Worm (Caenorhabditis elegans) whole organism, L4 larva: Measurements from ENCODE around the gene C35A5.4.
A peak's percentile ranks its signal among the peaks of the same experiment; 100 is the strongest.

ENCODE experiments used
- D1046.2 ChIP-seq: fragments of 200-800 bp; sonication (Bioruptor generic); IDR thresholded peaks from 2 replicates; pipeline ENCODE4 v1.3.6; 2022; ENCODE audit warnings: missing genetic modification characterization, missing compliant biosample characterization
- F10B5.3 ChIP-seq: sonication (generic microtip); optimal IDR thresholded peaks from 2 replicates; lab custom pipeline; 2016; ENCODE audit warnings: mild to moderate bottlenecking, missing genetic modification characterization, missing compliant biosample characterization
- F26F4.8 ChIP-seq: fragments of 200-800 bp; sonication (Bioruptor generic); conservative IDR thresholded peaks from 2 replicates; pipeline ENCODE4 v1.3.6; 2022; ENCODE audit warnings: missing genetic modification characterization, missing compliant biosample characterization
- F37D6.2 ChIP-seq: sonication (generic microtip); optimal IDR thresholded peaks from 2 replicates; lab custom pipeline; 2016; ENCODE audit warnings: mild to moderate bottlenecking, missing genetic modification characterization, missing compliant biosample characterization
- T26A8.4 ChIP-seq: fragments of 200-800 bp; sonication (Bioruptor generic); IDR thresholded peaks from 2 replicates; pipeline ENCODE4 v1.3.6; 2022; ENCODE audit warnings: missing genetic modification characterization, missing compliant biosample characterization
- Y105C5A.15 ChIP-seq: fragments of 200-800 bp; sonication (Bioruptor generic); IDR thresholded peaks from 2 replicates; pipeline ENCODE4 v1.3.6; 2022; ENCODE audit warnings: missing genetic modification characterization, missing compliant biosample characterization
- Y75B8A.6 ChIP-seq: fragments of 200-800 bp; sonication (Bioruptor generic); IDR thresholded peaks from 2 replicates; pipeline ENCODE4 v1.3.6; 2022; ENCODE audit warnings: missing genetic modification reagents, missing genetic modification characterization, missing compliant biosample characterization
- ZK546.5 ChIP-seq, 2 experiments: sonication (generic microtip); optimal IDR thresholded peaks; 2 replicates each; lab custom pipeline; 2017; ENCODE audit warnings: missing biosample characterization in 2 of 2, missing genetic modification characterization in 2 of 2
- aha-1 ChIP-seq: fragments of 150-350 bp; peaks from one replicate; lab custom pipeline; 2014; ENCODE audit warnings: missing biosample characterization, missing genetic modification characterization
- ama-1 ChIP-seq: fragments of 150-350 bp; optimal IDR thresholded peaks from 2 replicates; lab custom pipeline; 2014; ENCODE audit warnings: inconsistent platforms, mixed read lengths
- ceh-28 ChIP-seq: fragments of 150-350 bp; optimal IDR thresholded peaks from 2 replicates; lab custom pipeline; 2014; ENCODE audit warnings: missing biosample characterization, missing genetic modification reagents, missing genetic modification characterization
- ceh-44 ChIP-seq: fragments of 200-800 bp; sonication (Bioruptor generic); IDR thresholded peaks from 2 replicates; pipeline ENCODE4 v1.3.6; 2022; ENCODE audit warnings: missing genetic modification reagents, missing genetic modification characterization, missing compliant biosample characterization
- ceh-82 ChIP-seq: sonication (generic microtip); optimal IDR thresholded peaks from 2 replicates; lab custom pipeline; 2017; ENCODE audit warnings: missing biosample characterization, missing genetic modification characterization
- daf-16 ChIP-seq, 3 experiments: sonication (generic microtip); optimal IDR thresholded peaks; 2 replicates each; lab custom pipeline; 2016 to 2017; ENCODE audit warnings: missing genetic modification characterization in 3 of 3, missing genetic modification reagents in 3 of 3, mild to moderate bottlenecking in 2 of 3, missing compliant biosample characterization in 2 of 3, missing biosample characterization in 1 of 3, moderate library complexity in 1 of 3
- duxl-1 ChIP-seq: sonication (generic microtip); optimal IDR thresholded peaks from 2 replicates; lab custom pipeline; 2016; ENCODE audit warnings: mild to moderate bottlenecking, missing genetic modification characterization, moderate library complexity, missing compliant biosample characterization; ENCODE audit not compliant: poor library complexity
- hif-1 ChIP-seq, 2 experiments: sonication (generic microtip); optimal IDR thresholded peaks; 2 replicates each; lab custom pipeline; 2016 to 2017; ENCODE audit warnings: missing compliant biosample characterization in 2 of 2, missing genetic modification characterization in 2 of 2, missing genetic modification reagents in 2 of 2, missing genotype in 2 of 2, mild to moderate bottlenecking in 1 of 2
- jun-1 ChIP-seq: fragments of 150-350 bp; optimal IDR thresholded peaks from 2 replicates; lab custom pipeline; 2014; ENCODE audit warnings: missing biosample characterization, missing genetic modification reagents, missing genetic modification characterization
- lin-29 ChIP-seq: fragments of 200-800 bp; sonication (Bioruptor generic); IDR thresholded peaks from 2 replicates; pipeline ENCODE4 v1.3.6; 2022; ENCODE audit warnings: missing genetic modification reagents, missing genetic modification characterization, missing compliant biosample characterization
- lsy-2 ChIP-seq, 2 experiments: fragments of 150-350 bp in 1 of 2; sonication (generic microtip) in 1 of 2; optimal IDR thresholded peaks; 2 replicates each; lab custom pipeline; 2014 to 2017; ENCODE audit warnings: missing biosample characterization in 2 of 2, missing genetic modification characterization in 2 of 2
- nhr-10 ChIP-seq: fragments of 150-350 bp; optimal IDR thresholded peaks from 2 replicates; lab custom pipeline; 2014; ENCODE audit warnings: missing biosample characterization, missing genetic modification characterization
- nhr-11 ChIP-seq: fragments of 150-350 bp; optimal IDR thresholded peaks from 2 replicates; lab custom pipeline; 2014; ENCODE audit warnings: missing biosample characterization, missing genetic modification characterization
- nhr-111 ChIP-seq: fragments of 200-800 bp; sonication (Bioruptor generic); optimal IDR thresholded peaks from 2 replicates; lab custom pipeline; 2018; ENCODE audit warnings: mild to moderate bottlenecking, missing genetic modification characterization, missing compliant biosample characterization
- nhr-28 ChIP-seq: fragments of 150-350 bp; optimal IDR thresholded peaks from 2 replicates; lab custom pipeline; 2014; ENCODE audit warnings: missing biosample characterization, missing genetic modification characterization
- nhr-77 ChIP-seq: fragments of 150-350 bp; optimal IDR thresholded peaks from 2 replicates; lab custom pipeline; 2014; ENCODE audit warnings: missing biosample characterization, missing genetic modification characterization
- pha-4 ChIP-seq, 2 experiments: fragments of 150-350 bp in 1 of 2; fragments of 200-800 bp in 1 of 2; sonication (Bioruptor generic) in 1 of 2; IDR thresholded peaks in 1 of 2; optimal IDR thresholded peaks in 1 of 2; 2 replicates each; pipeline versions ENCODE4 v1.3.6 to Lab custom; 2014 to 2022; ENCODE audit warnings: missing genetic modification characterization in 2 of 2, missing genetic modification reagents in 2 of 2, missing biosample characterization in 1 of 2, missing compliant biosample characterization in 1 of 2
- php-3 ChIP-seq: fragments of 200-800 bp; sonication (Bioruptor generic); IDR thresholded peaks from 2 replicates; pipeline ENCODE4 v1.3.6; 2022; ENCODE audit warnings: missing genetic modification reagents, missing genetic modification characterization, missing compliant biosample characterization
- unc-130 ChIP-seq: sonication (generic microtip); optimal IDR thresholded peaks from 2 replicates; lab custom pipeline; 2016; ENCODE audit warnings: missing genetic modification reagents, missing genetic modification characterization, missing compliant biosample characterization
- unc-62 ChIP-seq, 3 experiments: fragments of 150-350 bp in 1 of 3; sonication (generic microtip); optimal IDR thresholded peaks in 2 of 3; peaks in 1 of 3; 1 replicate in 1 of 3; 2 replicates in 2 of 3; lab custom pipeline; 2014 to 2017; ENCODE audit warnings: missing biosample characterization in 3 of 3, missing genetic modification characterization in 3 of 3, missing genetic modification reagents in 3 of 3, missing genotype in 1 of 3
- zfp-3 ChIP-seq: fragments of 200-800 bp; sonication (Bioruptor generic); conservative IDR thresholded peaks from 2 replicates; pipeline ENCODE4 v1.3.6; 2022; ENCODE audit warnings: missing genetic modification reagents, missing genetic modification characterization, missing compliant biosample characterization
- ztf-11 ChIP-seq: fragments of 150-350 bp; optimal IDR thresholded peaks from 2 replicates; lab custom pipeline; 2014; ENCODE audit warnings: missing biosample characterization, missing genetic modification characterization
- ztf-7 ChIP-seq: fragments of 150-350 bp; optimal IDR thresholded peaks from 2 replicates; lab custom pipeline; 2014; ENCODE audit warnings: missing biosample characterization, missing genetic modification characterization

Gene C35A5.4

ce11 chrV:10468190-10468589 is 28.6 kb upstream of the C35A5.4 start, which contains the start of gene egl-9 (continued):
- no peak for TF ChIP-seq lin-29 (GFP tag; lab: Robert Waterston, UW)
- TF ChIP-seq D1046.2 (GFP tag; lab: Robert Waterston, UW): no peak
- TF ChIP-seq nhr-77: peak; percentile 82
- TF ChIP-seq, all 104 proteins: peak for 26

ce11 chrV:10468709-10469108 is 28.1 kb upstream of the C35A5.4 start:
- peak in 1 of 2 experiments; percentile 55 for TF ChIP-seq daf-16 (GFP tag; optimal IDR thresholded peaks at IDR 0.05; lab: Kevin White, UChicago)
- no peak for TF ChIP-seq daf-16 (tag; optimal IDR thresholded peaks at IDR 0.05; lab: Kevin White, UChicago)
- no peak for TF ChIP-seq ceh-44 (GFP tag; lab: Robert Waterston, UW)
- no peak for TF ChIP-seq F10B5.3 (tag; lab: Kevin White, UChicago)
- peak in 1 of 2 experiments; percentile 95 for TF ChIP-seq unc-62 (GFP tag; optimal IDR thresholded peaks at IDR 0.05 in 1 of 2; lab: Kevin White, UChicago)
- TF ChIP-seq unc-62 (tag; optimal IDR thresholded peaks at IDR 0.05; lab: Kevin White, UChicago): no peak

ce11 chrV:10469845-10470244 is 27.0 kb upstream of the C35A5.4 start:
- TF ChIP-seq Y75B8A.6 (GFP tag; lab: Robert Waterston, UW): no peak
- TF ChIP-seq aha-1 (tag; lab: Kevin White, UChicago): peak; percentile 92

- TF ChIP-seq Y75B8A.6 (GFP tag; lab: Robert Waterston, UW) (0 out of 2 replicates have a peak, but pooled peaks have one; percentile 6), hif-1 (tag; optimal IDR thresholded peaks at IDR 0.05; lab: Kevin White, UChicago) (peak in 1 of 2 experiments; percentile 23), F26F4.8 (0 out of 2 replicates have a peak, but pooled peaks have one; percentile 31), jun-1 (tag; lab: Kevin White, UChicago) (no peak), ama-1 (peak; percentile 46), F37D6.2 (tag; lab: Kevin White, UChicago) (no peak), zfp-3 (GFP tag; lab: Robert Waterston, UW) (0 out of 2 replicates have a peak, but pooled peaks have one; percentile 25), nhr-111 (GFP tag; lab: Kevin White, UChicago) (no peak), ceh-82 (no peak), aha-1 (tag; lab: Kevin White, UChicago) (peak; percentile 97)
Observed at ce11 chrV:10471007-10471406, 25.8 kb upstream of the C35A5.4 start.

- no peak for TF ChIP-seq unc-130 (GFP tag; lab: Kevin White, UChicago)
- peak; percentile 49 to 81 for TF ChIP-seq hif-1 (tag; optimal IDR thresholded peaks at IDR 0.05; lab: Kevin White, UChicago)
- peak in 1 of 2 experiments; percentile 31 for TF ChIP-seq unc-62 (GFP tag; optimal IDR thresholded peaks at IDR 0.05 in 1 of 2; lab: Kevin White, UChicago)
- no peak for TF ChIP-seq unc-62 (tag; optimal IDR thresholded peaks at IDR 0.05; lab: Kevin White, UChicago)
- no peak for TF ChIP-seq ztf-11 (tag; lab: Kevin White, UChicago)
- TF ChIP-seq ZK546.5 (tag; optimal IDR thresholded peaks at IDR 0.05; lab: Kevin White, UChicago): no peak
- no peak for TF ChIP-seq Y105C5A.15 (GFP tag; lab: Robert Waterston, UW)
- peak; percentile 0 for TF ChIP-seq nhr-28
- TF ChIP-seq aha-1 (tag; lab: Kevin White, UChicago): peak; percentile 95
- no peak for TF ChIP-seq lsy-2 (tag; optimal IDR thresholded peaks at IDR 0.05; lab: Kevin White, UChicago)
- no peak for TF ChIP-seq nhr-10 (tag; lab: Kevin White, UChicago)
- no peak for TF ChIP-seq ztf-7 (tag; lab: Kevin White, UChicago)
- TF ChIP-seq php-3 (GFP tag; lab: Robert Waterston, UW): no peak
- no peak for TF ChIP-seq nhr-11
Observed at ce11 chrV:10472901-10473774, 23.7 kb upstream of the C35A5.4 start.

- TF ChIP-seq ceh-28 (tag; lab: Kevin White, UChicago) (no peak), nhr-10 (tag; lab: Kevin White, UChicago) (no peak), T26A8.4 (GFP tag; lab: Robert Waterston, UW) (0 out of 2 replicates have a peak, but pooled peaks have one; percentile 12), pha-4 (GFP tag; IDR thresholded peaks at IDR 0.05; lab: Robert Waterston, UW) (no peak), pha-4 (tag; optimal IDR thresholded peaks at IDR 0.05; lab: Kevin White, UChicago) (peak; percentile 51), daf-16 (GFP tag; optimal IDR thresholded peaks at IDR 0.05; lab: Kevin White, UChicago) (peak in 1 of 2 experiments; percentile 76), daf-16 (tag; optimal IDR thresholded peaks at IDR 0.05; lab: Kevin White, UChicago) (no peak), hif-1 (tag; optimal IDR thresholded peaks at IDR 0.05; lab: Kevin White, UChicago) (peak; percentile 48 to 87), duxl-1 (tag; lab: Kevin White, UChicago) (no peak), ama-1 (peak; percentile 25), aha-1 (tag; lab: Kevin White, UChicago) (peak; percentile 37)
Observed at ce11 chrV:10474040-10474439, 22.8 kb upstream of the C35A5.4 start.
